Fruit fly (Drosophila melanogaster): Measurements from ENCODE around the gene ntc.

Gene ntc

dm6 chr3L:3772284-3772987 lies 33.8 kb downstream of the ntc start (continued):
- TF ChIP-seq BEAF-32 (GFP tag; optimal IDR thresholded peaks at IDR 0.05): peak; percentile 48
- TF ChIP-seq Fer2 (tag; optimal IDR thresholded peaks at IDR 0.05): no peak
- TF ChIP-seq CG1603 (tag; optimal IDR thresholded peaks at IDR 0.05): peak; percentile 21
- TF ChIP-seq CG34224 (GFP tag; IDR thresholded peaks at IDR 0.05; ENCODE audit: partially characterized antibody): peak; percentile 23; the same call in 1 of the 3 replicates
- peak; percentile 21; the same call in 1 of the 3 replicates for TF ChIP-seq otp (GFP tag; IDR thresholded peaks at IDR 0.05)
- TF ChIP-seq zfh2 (GFP tag; optimal IDR thresholded peaks at IDR 0.05): peak; percentile 34
- peak; percentile 16 for TF ChIP-seq CG12299 (tag; optimal IDR thresholded peaks at IDR 0.05)
- TF ChIP-seq PHDP (tag; optimal IDR thresholded peaks at IDR 0.05): peak; percentile 26
- TF ChIP-seq pb (GFP tag; optimal IDR thresholded peaks at IDR 0.05): no peak
- TF ChIP-seq CG1024 (GFP tag; IDR thresholded peaks at IDR 0.05): no peak
- peak in 1 of 2 experiments; percentile 49 for TF ChIP-seq eve (GFP tag; optimal IDR thresholded peaks at IDR 0.05)
- peak; percentile 23 for TF ChIP-seq CG12769 (tag; optimal IDR thresholded peaks at IDR 0.05)
- TF ChIP-seq CG8290 (GFP tag; optimal IDR thresholded peaks at IDR 0.05): no peak
- TF ChIP-seq CG8290 (tag; optimal IDR thresholded peaks at IDR 0.05): peak in 1 of 2 experiments; percentile 56
- TF ChIP-seq Kr (GFP tag; optimal IDR thresholded peaks at IDR 0.05): no peak
- TF ChIP-seq gem (tag; optimal IDR thresholded peaks at IDR 0.05): peak; percentile 50
- TF ChIP-seq ci (GFP tag; IDR thresholded peaks at IDR 0.05): no peak
- peak; percentile 17 for TF ChIP-seq CG13624 (GFP tag; optimal IDR thresholded peaks at IDR 0.05)
- peak; percentile 46; the same call in 1 of the 2 replicates for TF ChIP-seq Ada2b (GFP tag; IDR thresholded peaks at IDR 0.05)
- peak; percentile 12 for TF ChIP-seq Dek (tag; optimal IDR thresholded peaks at IDR 0.05)
- TF ChIP-seq slbo (GFP tag; IDR thresholded peaks at IDR 0.05): peak; percentile 64; the same call in 1 of the 2 replicates
- TF ChIP-seq CrebB (tag; optimal IDR thresholded peaks at IDR 0.05): no peak
- no peak for TF ChIP-seq CG7357 (GFP tag; IDR thresholded peaks at IDR 0.05)
- TF ChIP-seq nerfin-1 (tag; optimal IDR thresholded peaks at IDR 0.05): no peak
- TF ChIP-seq dpn (GFP tag; optimal IDR thresholded peaks at IDR 0.05): peak; percentile 11 to 25
- TF ChIP-seq az2 (GFP tag; optimal IDR thresholded peaks at IDR 0.05): peak; percentile 26
- no peak for TF ChIP-seq exex (tag; optimal IDR thresholded peaks at IDR 0.05)
- peak; percentile 12; the same call in 1 of the 2 replicates for TF ChIP-seq MBD-R2 (GFP tag; IDR thresholded peaks at IDR 0.05)
- TF ChIP-seq CG15269 (tag; optimal IDR thresholded peaks at IDR 0.05): peak; percentile 67
- peak; percentile 21; the same call in 1 of the 3 replicates for TF ChIP-seq Doc3 (GFP tag; IDR thresholded peaks at IDR 0.05; ENCODE audit: partially characterized antibody)
- TF ChIP-seq dmrt99B (tag; optimal IDR thresholded peaks at IDR 0.05): peak; percentile 6
- TF ChIP-seq zf30C (GFP tag; optimal IDR thresholded peaks at IDR 0.05): no peak
- no peak for TF ChIP-seq CG17359 (tag; optimal IDR thresholded peaks at IDR 0.05)
- peak; percentile 54 for TF ChIP-seq CG9817 (tag; optimal IDR thresholded peaks at IDR 0.05)
- TF ChIP-seq CG11504 (tag; optimal IDR thresholded peaks at IDR 0.05): peak; percentile 52
- TF ChIP-seq wor (GFP tag; IDR thresholded peaks at IDR 0.05): no peak
- peak; percentile 18 for TF ChIP-seq mam (GFP tag; optimal IDR thresholded peaks at IDR 0.05)
- peak; percentile 22 for TF ChIP-seq CG7839 (tag; optimal IDR thresholded peaks at IDR 0.05)
- peak; percentile 25; the same call in 1 of the 2 replicates for TF ChIP-seq E2f2 (GFP tag; IDR thresholded peaks at IDR 0.05)
- TF ChIP-seq fu2 (GFP tag; optimal IDR thresholded peaks at IDR 0.05): no peak
- no peak for TF ChIP-seq Hr39 (optimal IDR thresholded peaks at IDR 0.05)
- no peak for TF ChIP-seq Oaz (GFP tag; IDR thresholded peaks at IDR 0.05)
- no peak for TF ChIP-seq croc (GFP tag; conservative IDR thresholded peaks at IDR 0.05)
- TF ChIP-seq Dll (GFP tag; IDR thresholded peaks at IDR 0.05; ENCODE audit: partially characterized antibody): peak; percentile 60; the same call in 2 of the 4 replicates
- TF ChIP-seq Pdp1 (GFP tag; optimal IDR thresholded peaks at IDR 0.05): peak in 1 of 2 experiments; percentile 10
- TF ChIP-seq Rfx (GFP tag; IDR thresholded peaks at IDR 0.05): peak; percentile 65
- TF ChIP-seq ranshi (GFP tag; IDR thresholded peaks at IDR 0.05): peak; percentile 33; the same call in 1 of the 2 replicates
- peak; percentile 55 for TF ChIP-seq row (GFP tag; IDR thresholded peaks at IDR 0.05)
- peak; percentile 17; the same call in 1 of the 2 replicates for TF ChIP-seq esg (GFP tag; conservative IDR thresholded peaks at IDR 0.05)
